Worm (Caenorhabditis elegans) whole organism, mixed stage, embryonic: Measurements from ENCODE around the gene Y17D7B.10.

Source experiments
- nhr-12 ChIP-seq: fragments of 150-350 bp; optimal IDR thresholded peaks from 2 replicates; lab custom pipeline; 2014; ENCODE audit warnings: missing biosample characterization, missing genetic modification characterization
- nhr-237 ChIP-seq: fragments of 150-350 bp; optimal IDR thresholded peaks from 2 replicates; lab custom pipeline; 2014; ENCODE audit warnings: missing biosample characterization, missing genetic modification characterization

DNA sequence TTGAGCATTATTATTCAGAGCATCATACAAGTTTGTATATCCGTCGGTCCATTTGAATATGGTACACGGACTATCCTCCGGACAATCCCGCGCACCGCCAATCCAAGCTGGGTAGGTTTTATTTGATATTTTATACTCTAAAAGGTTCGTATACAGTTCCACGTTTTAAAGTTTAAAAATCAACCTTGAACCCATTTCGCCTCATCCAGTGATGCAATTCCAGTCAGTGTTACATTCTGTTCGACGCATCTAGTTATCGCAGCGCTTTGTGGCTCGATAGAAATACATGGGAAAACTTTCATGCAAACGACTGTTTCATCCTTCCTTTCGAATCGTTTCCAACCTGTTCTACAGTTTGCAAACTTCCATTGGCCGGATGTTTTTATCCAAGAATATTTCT is 13.6 kb upstream of the Y17D7B.10 start:
- TF ChIP-seq nhr-237 (tag; lab: Kevin White, UChicago): no peak
- no peak for TF ChIP-seq nhr-12 (tag; lab: Kevin White, UChicago)
